Worm (Caenorhabditis elegans) whole organism, early embryonic: ENCODE measurements around the gene sru-1.

Experiments used
- B0310.2 ChIP-seq: sonication (generic microtip); optimal IDR thresholded peaks from 2 replicates; lab custom pipeline; 2016; ENCODE audit warnings: mild to moderate bottlenecking, missing genetic modification characterization, missing compliant biosample characterization
- F13C5.2 ChIP-seq: sonication (generic microtip); optimal IDR thresholded peaks from 2 replicates; lab custom pipeline; 2017; ENCODE audit warnings: mild to moderate bottlenecking, missing genetic modification characterization, inconsistent platforms, missing compliant biosample characterization
- aly-1 ChIP-seq: sonication (generic microtip); optimal IDR thresholded peaks from 2 replicates; lab custom pipeline; 2016; ENCODE audit warnings: missing genetic modification characterization, missing compliant biosample characterization
- ama-1 ChIP-seq: fragments of 150-350 bp; optimal IDR thresholded peaks from 2 replicates; lab custom pipeline; 2014
- ceh-13 ChIP-seq: fragments of 200-800 bp; sonication (Bioruptor generic); optimal IDR thresholded peaks from 2 replicates; lab custom pipeline; 2018; ENCODE audit warnings: mild to moderate bottlenecking, missing genetic modification characterization, missing compliant biosample characterization
- ceh-36 ChIP-seq: sonication (generic microtip); optimal IDR thresholded peaks from 2 replicates; lab custom pipeline; 2016; ENCODE audit warnings: missing genetic modification characterization, inconsistent platforms, missing compliant biosample characterization
- ets-7 ChIP-seq: sonication (generic microtip); optimal IDR thresholded peaks from 2 replicates; lab custom pipeline; 2016; ENCODE audit warnings: missing genotype, missing genetic modification characterization, missing compliant biosample characterization
- hmg-4 ChIP-seq: fragments of 200-800 bp; sonication (Bioruptor generic); optimal IDR thresholded peaks from 2 replicates; lab custom pipeline; 2018; ENCODE audit warnings: mild to moderate bottlenecking, missing genetic modification characterization, missing compliant biosample characterization
- hnd-1 ChIP-seq: sonication (generic microtip); optimal IDR thresholded peaks from 2 replicates; lab custom pipeline; 2016; ENCODE audit warnings: missing genetic modification characterization, missing compliant biosample characterization
- pes-1 ChIP-seq: fragments of 200-800 bp; sonication (Bioruptor generic); IDR thresholded peaks from 2 replicates; pipeline ENCODE4 v1.3.6; 2022; ENCODE audit warnings: missing genetic modification reagents, missing genetic modification characterization, missing compliant biosample characterization
- scrt-1 ChIP-seq: fragments of 200-800 bp; sonication (Bioruptor generic); IDR thresholded peaks from 2 replicates; pipeline ENCODE4 v1.3.6; 2022; ENCODE audit warnings: missing genetic modification characterization, missing compliant biosample characterization
- tbx-37 ChIP-seq: fragments of 200-800 bp; sonication (Bioruptor generic); conservative IDR thresholded peaks from 2 replicates; pipeline ENCODE4 v1.3.6; 2022; ENCODE audit warnings: missing genetic modification reagents, missing genetic modification characterization, missing compliant biosample characterization
- tra-4 ChIP-seq: sonication (generic microtip); optimal IDR thresholded peaks from 2 replicates; lab custom pipeline; 2017; ENCODE audit warnings: missing genetic modification characterization, missing compliant biosample characterization

ce11 chrIV:9523139-9523538 lies 34.7 kb downstream of the sru-1 start:
- TF ChIP-seq ama-1 (lab: Kevin White, UChicago) (no peak), ceh-36 (tag; lab: Kevin White, UChicago) (no peak), pes-1 (GFP tag; lab: Robert Waterston, UW) (no peak), ceh-13 (no peak), hmg-4 (GFP tag; lab: Kevin White, UChicago) (no peak), ets-7 (no peak), aly-1 (tag; lab: Kevin White, UChicago) (no peak), hnd-1 (no peak), tbx-37 (GFP tag; lab: Robert Waterston, UW) (no peak), F13C5.2 (tag; lab: Kevin White, UChicago) (no peak), scrt-1 (GFP tag; lab: Robert Waterston, UW) (no peak), tra-4 (no peak), B0310.2 (tag; lab: Kevin White, UChicago) (no peak)
